Worm (Caenorhabditis elegans): ENCODE data around the gene F47C12.7.

DNA sequence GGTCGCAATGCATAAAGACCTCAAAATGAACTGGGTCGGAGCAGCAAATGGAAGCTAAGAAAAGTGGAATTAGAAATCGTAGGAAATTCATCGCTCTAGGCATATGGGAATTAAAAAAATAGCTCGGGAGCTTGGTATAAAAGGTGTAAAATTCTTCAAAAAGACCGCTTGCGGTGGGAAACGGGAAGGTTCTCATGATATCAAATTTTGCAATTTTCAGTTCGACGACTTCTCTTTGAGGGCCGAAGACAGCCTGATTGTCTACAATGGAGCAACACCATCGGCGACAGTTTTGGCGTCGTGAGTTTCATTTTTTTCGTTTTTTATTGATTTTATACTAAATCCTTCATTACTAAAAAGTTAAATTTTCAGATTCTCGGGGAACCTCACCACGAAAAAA lies 3.2 kb upstream of the F47C12.7 start, which contains the start of gene F47C12.8:
- TF ChIP-seq elt-1 (tag; optimal IDR thresholded peaks at IDR 0.05; ENCODE audit: borderline replicate concordance, insufficient read depth) (no peak), ceh-83 (GFP tag; optimal IDR thresholded peaks at IDR 0.05) (no peak), unc-39 (tag; optimal IDR thresholded peaks at IDR 0.05) (no peak), lsy-2 (tag; optimal IDR thresholded peaks at IDR 0.05) (no peak), nhr-76 (tag; optimal IDR thresholded peaks at IDR 0.05) (no peak), mab-5 (tag; optimal IDR thresholded peaks at IDR 0.05) (no peak), bed-3 (GFP tag; optimal IDR thresholded peaks at IDR 0.05) (no peak), lin-32 (GFP tag; optimal IDR thresholded peaks at IDR 0.05) (no peak), elt-3 (tag; optimal IDR thresholded peaks at IDR 0.05) (no peak), lin-13 (tag; optimal IDR thresholded peaks at IDR 0.05) (no peak), unc-62 (GFP tag; optimal IDR thresholded peaks at IDR 0.05) (no peak)

All from whole organism, mixed stage, embryonic.